Fruit fly (Drosophila melanogaster): Measurements from ENCODE around the gene Mettl2.
A peak's percentile ranks its signal among the peaks of the same experiment; 100 is the strongest.

- peak; percentile 25 for TF ChIP-seq CG7368 (GFP tag; optimal IDR thresholded peaks at IDR 0.05)
- TF ChIP-seq CG10669 (GFP tag; optimal IDR thresholded peaks at IDR 0.05): no peak
- TF ChIP-seq Sox14 (GFP tag; optimal IDR thresholded peaks at IDR 0.05): no peak
- no peak for TF ChIP-seq spab (GFP tag; optimal IDR thresholded peaks at IDR 0.05)
- TF ChIP-seq Gug (GFP tag; IDR thresholded peaks at IDR 0.05): no peak
- TF ChIP-seq CG10631 (GFP tag; optimal IDR thresholded peaks at IDR 0.05): no peak
- TF ChIP-seq Ets21C (GFP tag; optimal IDR thresholded peaks at IDR 0.05): no peak
Measured at dm6 chr3L:1661738-1662370, 22.8 kb upstream of the Mettl2 start.

Measured in whole organism, prepupa.